Fruit fly (Drosophila melanogaster): ENCODE results near the gene CG31635.
A peak's percentile ranks its signal among the peaks of the same experiment; 100 is the strongest.

Gene CG31635

dm6 chr2L:6648163-6648628 lies 718 bp downstream of the CG31635 start (continued):
- TF ChIP-seq zen2 (GFP tag; IDR thresholded peaks at IDR 0.05; ENCODE audit: partially characterized antibody) (no peak), CG1233 (GFP tag; optimal IDR thresholded peaks at IDR 0.05) (peak; percentile 93), CG2889 (GFP tag; IDR thresholded peaks at IDR 0.05) (peak; percentile 89), ranshi (GFP tag; IDR thresholded peaks at IDR 0.05) (peak; percentile 92), CG12659 (GFP tag; optimal IDR thresholded peaks at IDR 0.05) (peak; percentile 98), nerfin-1 (tag; optimal IDR thresholded peaks at IDR 0.05) (peak; percentile 93), HHEX (GFP tag; optimal IDR thresholded peaks at IDR 0.05) (peak; percentile 94), prd (optimal IDR thresholded peaks at IDR 0.05) (no peak), prd (GFP tag; IDR thresholded peaks at IDR 0.05) (peak; percentile 93), D19A (tag; optimal IDR thresholded peaks at IDR 0.05) (peak; percentile 90), ems (GFP tag; optimal IDR thresholded peaks at IDR 0.05) (peak; percentile 88), CG2678 (tag; optimal IDR thresholded peaks at IDR 0.05) (peak; percentile 97), CG6813 (GFP tag; optimal IDR thresholded peaks at IDR 0.05) (peak; percentile 92), CG31441 (GFP tag; IDR thresholded peaks at IDR 0.05) (peak; percentile 96), CG16815 (GFP tag; optimal IDR thresholded peaks at IDR 0.05) (peak; percentile 92), H15 (GFP tag; IDR thresholded peaks at IDR 0.05) (peak; percentile 89), exex (tag; optimal IDR thresholded peaks at IDR 0.05) (peak; percentile 81), gsb (GFP tag; IDR thresholded peaks at IDR 0.05) (peak; percentile 86), CG18764 (GFP tag; optimal IDR thresholded peaks at IDR 0.05) (peak; percentile 91), CG7372 (GFP tag; IDR thresholded peaks at IDR 0.05) (peak; percentile 91), gcm (GFP tag; optimal IDR thresholded peaks at IDR 0.05) (peak; percentile 93), CG8924 (tag; optimal IDR thresholded peaks at IDR 0.05) (peak; percentile 96), E2f2 (GFP tag; IDR thresholded peaks at IDR 0.05) (peak; percentile 80), sens-2 (GFP tag; IDR thresholded peaks at IDR 0.05) (peak; percentile 78), CG4424 (GFP tag; optimal IDR thresholded peaks at IDR 0.05) (peak; percentile 95), Kr (GFP tag; optimal IDR thresholded peaks at IDR 0.05) (peak; percentile 4), CG30020 (tag; optimal IDR thresholded peaks at IDR 0.05) (peak; percentile 86), CTCF (GFP tag; optimal IDR thresholded peaks at IDR 0.05) (peak; percentile 61), CG31365 (tag; optimal IDR thresholded peaks at IDR 0.05) (peak; percentile 74), br (optimal IDR thresholded peaks at IDR 0.05) (no peak), Doc2 (GFP tag; IDR thresholded peaks at IDR 0.05) (peak; percentile 64; the same call in 1 of the 2 replicates), CG10565 (GFP tag; optimal IDR thresholded peaks at IDR 0.05) (peak; percentile 75), CG11723 (GFP tag; optimal IDR thresholded peaks at IDR 0.05) (peak; percentile 93), Atf6 (GFP tag; IDR thresholded peaks at IDR 0.05) (peak; percentile 96), z (GFP tag; IDR thresholded peaks at IDR 0.05) (no peak), Vsx1 (GFP tag; optimal IDR thresholded peaks at IDR 0.05) (peak; percentile 76), zen (tag; optimal IDR thresholded peaks at IDR 0.05) (peak; percentile 87), CG9609 (GFP tag; optimal IDR thresholded peaks at IDR 0.05) (peak; percentile 86), CG9727 (GFP tag; optimal IDR thresholded peaks at IDR 0.05) (peak; percentile 97), Poxn (GFP tag; IDR thresholded peaks at IDR 0.05) (peak; percentile 71), CHES-1-like (GFP tag; optimal IDR thresholded peaks at IDR 0.05) (peak; percentile 89), Optix (GFP tag; IDR thresholded peaks at IDR 0.05) (peak; percentile 80), CG12744 (GFP tag; optimal IDR thresholded peaks at IDR 0.05) (peak; percentile 92), CG12299 (tag; optimal IDR thresholded peaks at IDR 0.05) (peak; percentile 93), dysf (GFP tag; IDR thresholded peaks at IDR 0.05) (peak; percentile 95), Adf1 (GFP tag; IDR thresholded peaks at IDR 0.05) (peak; percentile 61), CG5245 (GFP tag; optimal IDR thresholded peaks at IDR 0.05) (peak; percentile 88), Dfd (GFP tag; optimal IDR thresholded peaks at IDR 0.05) (peak in 1 of 2 experiments; percentile 51), vfl (GFP tag; optimal IDR thresholded peaks at IDR 0.05) (peak; percentile 91), CG6272 (GFP tag; IDR thresholded peaks at IDR 0.05) (peak; percentile 80), CG11695 (GFP tag; IDR thresholded peaks at IDR 0.05) (peak; percentile 96), E2f1 (GFP tag; IDR thresholded peaks at IDR 0.05) (peak; percentile 91), CG14710 (tag; optimal IDR thresholded peaks at IDR 0.05) (peak; percentile 95)

Measured in whole organism, embryonic.